Fruit fly (Drosophila melanogaster): ENCODE data around the gene CG14439.

The CG14439 gene

dm6 chrX:6792891-6793290 lies 45.5 kb downstream of the CG14439 start:
- TF ChIP-seq ey (GFP tag; optimal IDR thresholded peaks at IDR 0.05) (no peak), lola (GFP tag; optimal IDR thresholded peaks at IDR 0.05) (no peak), OdsH (GFP tag; optimal IDR thresholded peaks at IDR 0.05) (no peak), Hr83 (GFP tag; optimal IDR thresholded peaks at IDR 0.05; ENCODE audit: poor library complexity, severe bottlenecking) (no peak), Mio (GFP tag; optimal IDR thresholded peaks at IDR 0.05) (no peak), sv (GFP tag; optimal IDR thresholded peaks at IDR 0.05) (no peak), Rel (GFP tag; optimal IDR thresholded peaks at IDR 0.05) (no peak), Rel (tag; optimal IDR thresholded peaks at IDR 0.05) (no peak), psq (GFP tag; optimal IDR thresholded peaks at IDR 0.05) (no peak), foxo (GFP tag; optimal IDR thresholded peaks at IDR 0.05) (no peak), brk (GFP tag; optimal IDR thresholded peaks at IDR 0.05) (no peak), dsf (GFP tag; optimal IDR thresholded peaks at IDR 0.05; ENCODE audit: borderline replicate concordance) (no peak)

dm6 chrX:6793390-6793789 lies 46.0 kb downstream of the CG14439 start:
- peak; percentile 15 for TF ChIP-seq HLH106 (tag; optimal IDR thresholded peaks at IDR 0.05)
- no peak for TF ChIP-seq Dif (GFP tag; optimal IDR thresholded peaks at IDR 0.05; ENCODE audit: partially characterized antibody)
- TF ChIP-seq pan (optimal IDR thresholded peaks at IDR 0.05): no peak
- TF ChIP-seq CG9705 (GFP tag; optimal IDR thresholded peaks at IDR 0.05): no peak
- TF ChIP-seq Dfd (GFP tag; optimal IDR thresholded peaks at IDR 0.05): no peak
- TF ChIP-seq usp (GFP tag; optimal IDR thresholded peaks at IDR 0.05): no peak
- TF ChIP-seq ey (GFP tag; optimal IDR thresholded peaks at IDR 0.05): peak; percentile 63
- TF ChIP-seq psq (GFP tag; optimal IDR thresholded peaks at IDR 0.05): peak; percentile 29
- TF ChIP-seq foxo (GFP tag; optimal IDR thresholded peaks at IDR 0.05): peak in 1 of 2 experiments; percentile 61
- TF ChIP-seq dsf (GFP tag; optimal IDR thresholded peaks at IDR 0.05; ENCODE audit: borderline replicate concordance): no peak
- TF ChIP-seq Hr78 (GFP tag; optimal IDR thresholded peaks at IDR 0.05): no peak
- TF ChIP-seq GATAd (GFP tag; optimal IDR thresholded peaks at IDR 0.05): no peak
- TF ChIP-seq CG32264 (GFP tag; optimal IDR thresholded peaks at IDR 0.05): no peak
- TF ChIP-seq tai (GFP tag; optimal IDR thresholded peaks at IDR 0.05): no peak
- TF ChIP-seq Vsx2 (GFP tag; optimal IDR thresholded peaks at IDR 0.05; ENCODE audit: partially characterized antibody): no peak
- TF ChIP-seq jim (GFP tag; optimal IDR thresholded peaks at IDR 0.05): no peak
- TF ChIP-seq lola (GFP tag; optimal IDR thresholded peaks at IDR 0.05): no peak
- TF ChIP-seq woc (GFP tag; optimal IDR thresholded peaks at IDR 0.05): peak; percentile 30
- TF ChIP-seq sv (GFP tag; optimal IDR thresholded peaks at IDR 0.05): peak; percentile 32
- TF ChIP-seq rgr (GFP tag; optimal IDR thresholded peaks at IDR 0.05): peak; percentile 69
- no peak for TF ChIP-seq Jra (GFP tag; optimal IDR thresholded peaks at IDR 0.05)
- TF ChIP-seq Myc (optimal IDR thresholded peaks at IDR 0.05): no peak
- no peak for TF ChIP-seq Mio (GFP tag; optimal IDR thresholded peaks at IDR 0.05)
- peak; percentile 45 for TF ChIP-seq OdsH (GFP tag; optimal IDR thresholded peaks at IDR 0.05)
- TF ChIP-seq h (GFP tag; optimal IDR thresholded peaks at IDR 0.05): peak; percentile 66
- TF ChIP-seq Hr83 (GFP tag; optimal IDR thresholded peaks at IDR 0.05; ENCODE audit: poor library complexity, severe bottlenecking): no peak
- peak; percentile 29 for TF ChIP-seq br (GFP tag; optimal IDR thresholded peaks at IDR 0.05)
- peak; percentile 41 for TF ChIP-seq Sp1 (GFP tag; optimal IDR thresholded peaks at IDR 0.05)
- TF ChIP-seq Hnf4 (GFP tag; optimal IDR thresholded peaks at IDR 0.05): no peak
- TF ChIP-seq dmrt93B (GFP tag; optimal IDR thresholded peaks at IDR 0.05): peak; percentile 8
- peak; percentile 56 for TF ChIP-seq fru (GFP tag; optimal IDR thresholded peaks at IDR 0.05)
- TF ChIP-seq CrebA (GFP tag; optimal IDR thresholded peaks at IDR 0.05; ENCODE audit: borderline replicate concordance): no peak
- TF ChIP-seq sage (GFP tag; optimal IDR thresholded peaks at IDR 0.05): no peak
- no peak for TF ChIP-seq dl (GFP tag; optimal IDR thresholded peaks at IDR 0.05; ENCODE audit: insufficient read depth in 1 of 2, partially characterized antibody in 2 of 2)
- TF ChIP-seq Abd-B (GFP tag; optimal IDR thresholded peaks at IDR 0.05): no peak
- TF ChIP-seq Rel (GFP tag; optimal IDR thresholded peaks at IDR 0.05): no peak
- no peak for TF ChIP-seq Rel (tag; optimal IDR thresholded peaks at IDR 0.05)
- TF ChIP-seq N (GFP tag; optimal IDR thresholded peaks at IDR 0.05): no peak
- TF ChIP-seq brk (GFP tag; optimal IDR thresholded peaks at IDR 0.05): no peak

dm6 chrX:6794190-6794589 lies 46.8 kb downstream of the CG14439 start:
- TF ChIP-seq Jra (GFP tag; optimal IDR thresholded peaks at IDR 0.05) (no peak), CG9705 (GFP tag; optimal IDR thresholded peaks at IDR 0.05) (no peak), sage (GFP tag; optimal IDR thresholded peaks at IDR 0.05) (peak; percentile 10), CG32264 (GFP tag; optimal IDR thresholded peaks at IDR 0.05) (peak; percentile 43), dl (GFP tag; optimal IDR thresholded peaks at IDR 0.05; ENCODE audit: insufficient read depth in 1 of 2, partially characterized antibody in 2 of 2) (no peak), tai (GFP tag; optimal IDR thresholded peaks at IDR 0.05) (no peak), h (GFP tag; optimal IDR thresholded peaks at IDR 0.05) (peak; percentile 74), foxo (GFP tag; optimal IDR thresholded peaks at IDR 0.05) (peak in 1 of 2 experiments; percentile 48), Mio (GFP tag; optimal IDR thresholded peaks at IDR 0.05) (no peak), br (GFP tag; optimal IDR thresholded peaks at IDR 0.05) (peak; percentile 56), Dif (GFP tag; optimal IDR thresholded peaks at IDR 0.05; ENCODE audit: partially characterized antibody) (no peak), psq (GFP tag; optimal IDR thresholded peaks at IDR 0.05) (peak; percentile 36), dmrt93B (GFP tag; optimal IDR thresholded peaks at IDR 0.05) (peak; percentile 39), brk (GFP tag; optimal IDR thresholded peaks at IDR 0.05) (no peak), Rel (GFP tag; optimal IDR thresholded peaks at IDR 0.05) (no peak), Rel (tag; optimal IDR thresholded peaks at IDR 0.05) (no peak), N (GFP tag; optimal IDR thresholded peaks at IDR 0.05) (no peak), woc (GFP tag; optimal IDR thresholded peaks at IDR 0.05) (no peak), rgr (GFP tag; optimal IDR thresholded peaks at IDR 0.05) (peak; percentile 73), Hnf4 (GFP tag; optimal IDR thresholded peaks at IDR 0.05) (peak; percentile 48), fru (GFP tag; optimal IDR thresholded peaks at IDR 0.05) (peak; percentile 52), Sp1 (GFP tag; optimal IDR thresholded peaks at IDR 0.05) (peak; percentile 47), usp (GFP tag; optimal IDR thresholded peaks at IDR 0.05) (no peak), dsf (GFP tag; optimal IDR thresholded peaks at IDR 0.05; ENCODE audit: borderline replicate concordance) (no peak), Hr83 (GFP tag; optimal IDR thresholded peaks at IDR 0.05; ENCODE audit: poor library complexity, severe bottlenecking) (peak; percentile 2), jim (GFP tag; optimal IDR thresholded peaks at IDR 0.05) (no peak), HLH106 (tag; optimal IDR thresholded peaks at IDR 0.05) (peak; percentile 66), OdsH (GFP tag; optimal IDR thresholded peaks at IDR 0.05) (peak; percentile 57), Vsx2 (GFP tag; optimal IDR thresholded peaks at IDR 0.05; ENCODE audit: partially characterized antibody) (no peak), sv (GFP tag; optimal IDR thresholded peaks at IDR 0.05) (peak; percentile 80), pan (optimal IDR thresholded peaks at IDR 0.05) (no peak), Hr78 (GFP tag; optimal IDR thresholded peaks at IDR 0.05) (no peak), Myc (optimal IDR thresholded peaks at IDR 0.05) (no peak), ey (GFP tag; optimal IDR thresholded peaks at IDR 0.05) (peak; percentile 78), lola (GFP tag; optimal IDR thresholded peaks at IDR 0.05) (no peak)
